Fruit fly (Drosophila melanogaster) whole organism, embryonic: ENCODE measurements around the gene MsR2.

Experiments
- CG12391 ChIP-seq: fragments of 200-800 bp; sonication (Bioruptor generic); optimal IDR thresholded peaks from 3 replicates; lab custom pipeline; 2018; ENCODE audit warnings: missing biosample characterization, mild to moderate bottlenecking, missing genetic modification characterization, moderate library complexity
- CG15479 ChIP-seq: fragments of 200-800 bp; sonication (Bioruptor generic); optimal IDR thresholded peaks from 3 replicates; lab custom pipeline; 2019; ENCODE audit warnings: missing biosample characterization, mild to moderate bottlenecking, missing genetic modification characterization, moderate library complexity
- CG15514 ChIP-seq: fragments of 200-800 bp; sonication (Bioruptor generic); optimal IDR thresholded peaks from 3 replicates; lab custom pipeline; 2017; ENCODE audit warnings: missing biosample characterization, missing genetic modification characterization, mild to moderate bottlenecking, moderate library complexity, missing genetic modification reagents
- CG1647 ChIP-seq: fragments of 200-800 bp; sonication (Bioruptor generic); optimal IDR thresholded peaks from 3 replicates; lab custom pipeline; 2016; ENCODE audit warnings: missing biosample characterization, missing genetic modification characterization
- CG16863 ChIP-seq: fragments of 200-800 bp; sonication (Bioruptor generic); optimal IDR thresholded peaks from 3 replicates; lab custom pipeline; 2016; ENCODE audit warnings: missing biosample characterization, missing genetic modification characterization
- CG17361 ChIP-seq: fragments of 200-800 bp; sonication (Bioruptor generic); IDR thresholded peaks from 3 replicates; pipeline ENCODE4 v1.3.6; 2022; ENCODE audit warnings: missing biosample characterization, missing genetic modification characterization
- CG17568 ChIP-seq: fragments of 200-800 bp; sonication (Bioruptor generic); optimal IDR thresholded peaks from 2 replicates; lab custom pipeline; 2018; ENCODE audit warnings: missing biosample characterization, mild to moderate bottlenecking, missing genetic modification characterization, moderate library complexity
- CG17802 ChIP-seq: fragments of 200-800 bp; sonication (Bioruptor generic); optimal IDR thresholded peaks from 2 replicates; lab custom pipeline; 2018; ENCODE audit warnings: missing biosample characterization, mild to moderate bottlenecking, missing genetic modification characterization, moderate library complexity
- CG34422 ChIP-seq: fragments of 200-800 bp; sonication (Bioruptor generic); IDR thresholded peaks from 3 replicates; pipeline ENCODE4 v1.3.6; 2022; ENCODE audit warnings: missing biosample characterization, missing genetic modification characterization
- CG43689 ChIP-seq: fragments of 200-800 bp; sonication (Bioruptor generic); IDR thresholded peaks from 2 replicates; pipeline ENCODE4 v1.3.6; 2022; ENCODE audit warnings: missing biosample characterization, missing genetic modification characterization
- CG4820 ChIP-seq: fragments of 200-800 bp; sonication (Bioruptor generic); optimal IDR thresholded peaks from 3 replicates; lab custom pipeline; 2016; ENCODE audit warnings: missing biosample characterization, missing genetic modification characterization
- CG5180 ChIP-seq: fragments of 200-800 bp; sonication (Bioruptor generic); optimal IDR thresholded peaks from 3 replicates; lab custom pipeline; 2017; ENCODE audit warnings: missing biosample characterization, missing genetic modification characterization, mild to moderate bottlenecking, moderate library complexity, missing genetic modification reagents
- CG7271 ChIP-seq: fragments of 200-800 bp; sonication (Bioruptor generic); optimal IDR thresholded peaks from 2 replicates; lab custom pipeline; 2018; ENCODE audit warnings: missing biosample characterization, mild to moderate bottlenecking, missing genetic modification characterization, moderate library complexity
- CG7839 ChIP-seq: fragments of 200-800 bp; sonication (Bioruptor generic); optimal IDR thresholded peaks from 3 replicates; lab custom pipeline; 2018; ENCODE audit warnings: missing biosample characterization, mild to moderate bottlenecking, missing genetic modification characterization, moderate library complexity
- CG8281 ChIP-seq: fragments of 200-800 bp; sonication (Bioruptor generic); optimal IDR thresholded peaks from 2 replicates; lab custom pipeline; 2018; ENCODE audit warnings: missing biosample characterization, mild to moderate bottlenecking, missing genetic modification characterization, moderate library complexity
- CG8388 ChIP-seq: fragments of 200-800 bp; sonication (Bioruptor generic); optimal IDR thresholded peaks from 2 replicates; lab custom pipeline; 2019; ENCODE audit warnings: missing biosample characterization, mild to moderate bottlenecking, missing genetic modification characterization, moderate library complexity
- CG9437 ChIP-seq: fragments of 200-800 bp; sonication (Bioruptor generic); optimal IDR thresholded peaks from 2 replicates; lab custom pipeline; 2018; ENCODE audit warnings: missing biosample characterization, mild to moderate bottlenecking, missing genetic modification characterization
- Dad ChIP-seq: fragments of 200-800 bp; sonication (Bioruptor generic); optimal IDR thresholded peaks from 3 replicates; lab custom pipeline; 2016; ENCODE audit warnings: missing biosample characterization, missing genetic modification characterization
- Dp ChIP-seq: fragments of 200-800 bp; sonication (Bioruptor generic); optimal IDR thresholded peaks from 2 replicates; lab custom pipeline; 2018; ENCODE audit warnings: missing biosample characterization, mild to moderate bottlenecking, missing genetic modification characterization, moderate library complexity
- E2f1 ChIP-seq: fragments of 200-800 bp; sonication (Bioruptor generic); IDR thresholded peaks from 2 replicates; pipeline ENCODE4 v1.3.6; 2022; ENCODE audit warnings: missing biosample characterization, missing genetic modification characterization
- Ets97D ChIP-seq: fragments of 200-800 bp; sonication (Bioruptor generic); optimal IDR thresholded peaks from 3 replicates; lab custom pipeline; 2016; ENCODE audit warnings: missing biosample characterization, missing genetic modification characterization
- Hey ChIP-seq: fragments of 200-800 bp; sonication (Bioruptor generic); optimal IDR thresholded peaks from 3 replicates; lab custom pipeline; 2018; ENCODE audit warnings: missing biosample characterization, mild to moderate bottlenecking, missing genetic modification characterization
- Hr51 ChIP-seq, 2 experiments: fragments of 200-800 bp; sonication (Bioruptor generic); optimal IDR thresholded peaks; 2 replicates in 1 of 2; 3 replicates in 1 of 2; lab custom pipeline; 2016 to 2018; ENCODE audit warnings: missing biosample characterization in 2 of 2, missing genetic modification characterization in 2 of 2, mild to moderate bottlenecking in 1 of 2, moderate library complexity in 1 of 2
- Kr ChIP-seq: fragments of 200-800 bp; sonication (Bioruptor generic); optimal IDR thresholded peaks from 2 replicates; lab custom pipeline; 2017; ENCODE audit warnings: missing biosample characterization, mild to moderate bottlenecking, missing genetic modification characterization
- Mes4 ChIP-seq: fragments of 200-800 bp; sonication (Bioruptor generic); optimal IDR thresholded peaks from 2 replicates; lab custom pipeline; 2016; ENCODE audit warnings: missing biosample characterization, missing genetic modification characterization
- Nf-YB ChIP-seq: fragments of 200-800 bp; sonication (Bioruptor generic); optimal IDR thresholded peaks from 3 replicates; lab custom pipeline; 2019; ENCODE audit warnings: missing biosample characterization, mild to moderate bottlenecking, missing genetic modification characterization, moderate library complexity
- Oaz ChIP-seq: fragments of 200-800 bp; sonication (Bioruptor generic); IDR thresholded peaks from 2 replicates; pipeline ENCODE4 v1.3.6; 2022; ENCODE audit warnings: missing biosample characterization, missing genetic modification characterization
- Poxn ChIP-seq: fragments of 200-800 bp; sonication (Bioruptor generic); IDR thresholded peaks from 2 replicates; pipeline ENCODE4 v1.3.6; 2022; ENCODE audit warnings: missing biosample characterization, missing genetic modification characterization
- Six4 ChIP-seq: fragments of 200-800 bp; sonication (Bioruptor generic); optimal IDR thresholded peaks from 2 replicates; lab custom pipeline; 2016; ENCODE audit warnings: missing biosample characterization, missing genetic modification characterization
- Sry-δ ChIP-seq: fragments of 200-800 bp; sonication (Bioruptor generic); optimal IDR thresholded peaks from 2 replicates; lab custom pipeline; 2016; ENCODE audit warnings: missing biosample characterization, missing genetic modification characterization
- Xbp1 ChIP-seq: fragments of 200-800 bp; sonication (Bioruptor generic); optimal IDR thresholded peaks from 3 replicates; lab custom pipeline; 2016; ENCODE audit warnings: missing biosample characterization, mild to moderate bottlenecking, missing genetic modification characterization
- ac ChIP-seq: fragments of 200-800 bp; sonication (Bioruptor generic); optimal IDR thresholded peaks from 3 replicates; lab custom pipeline; 2017; ENCODE audit warnings: missing biosample characterization, mild to moderate bottlenecking, missing genetic modification characterization
- ap ChIP-seq: fragments of 200-800 bp; sonication (Bioruptor generic); IDR thresholded peaks from 2 replicates; pipeline ENCODE4 v1.3.6; 2022; ENCODE audit warnings: missing biosample characterization, missing genetic modification characterization
- bab2 ChIP-seq: fragments of 200-800 bp; sonication (Bioruptor generic); optimal IDR thresholded peaks from 2 replicates; lab custom pipeline; 2016; ENCODE audit warnings: missing biosample characterization, missing genetic modification characterization
- cas ChIP-seq: fragments of 200-800 bp; sonication (Bioruptor generic); IDR thresholded peaks from 2 replicates; pipeline ENCODE4 v1.3.6; 2022; ENCODE audit warnings: missing biosample characterization, missing genetic modification characterization
- chm ChIP-seq: fragments of 200-800 bp; sonication (Bioruptor generic); IDR thresholded peaks from 2 replicates; pipeline ENCODE4 v1.3.6; 2022; ENCODE audit warnings: missing biosample characterization, missing genetic modification characterization
- chn ChIP-seq: fragments of 200-800 bp; sonication (Bioruptor generic); optimal IDR thresholded peaks from 2 replicates; lab custom pipeline; 2016; ENCODE audit warnings: missing biosample characterization, missing genetic modification characterization
- croc ChIP-seq: fragments of 200-800 bp; sonication (Bioruptor generic); conservative IDR thresholded peaks from 3 replicates; pipeline ENCODE4 v1.3.6; 2022; ENCODE audit warnings: missing biosample characterization, missing genetic modification characterization
- exex ChIP-seq: fragments of 200-800 bp; sonication (Bioruptor generic); optimal IDR thresholded peaks from 4 replicates; lab custom pipeline; 2018; ENCODE audit warnings: missing biosample characterization, mild to moderate bottlenecking, missing genetic modification characterization, moderate library complexity
- fd96Cb ChIP-seq: fragments of 200-800 bp; sonication (Bioruptor generic); optimal IDR thresholded peaks from 2 replicates; lab custom pipeline; 2018; ENCODE audit warnings: missing biosample characterization, mild to moderate bottlenecking, missing genetic modification characterization, moderate library complexity
- gcm ChIP-seq: fragments of 200-800 bp; sonication (Bioruptor generic); optimal IDR thresholded peaks from 2 replicates; lab custom pipeline; 2019; ENCODE audit warnings: missing biosample characterization, mild to moderate bottlenecking, missing genetic modification characterization, moderate library complexity
- gt ChIP-seq: fragments of 200-800 bp; sonication (Bioruptor generic); IDR thresholded peaks from 2 replicates; pipeline ENCODE4 v1.3.6; 2022; ENCODE audit warnings: missing biosample characterization, missing genetic modification characterization
- klu ChIP-seq: fragments of 200-800 bp; sonication (Bioruptor generic); IDR thresholded peaks from 2 replicates; pipeline ENCODE4 v1.3.6; 2022; ENCODE audit warnings: missing biosample characterization, missing genetic modification characterization
- mld ChIP-seq: fragments of 200-800 bp; sonication (Bioruptor generic); IDR thresholded peaks from 3 replicates; pipeline ENCODE4 v1.3.6; 2022; ENCODE audit warnings: missing biosample characterization, missing genetic modification characterization; ENCODE audit not compliant: partially characterized antibody
- nmo ChIP-seq: fragments of 200-800 bp; sonication (Bioruptor generic); optimal IDR thresholded peaks from 2 replicates; lab custom pipeline; 2018; ENCODE audit warnings: missing biosample characterization, mild to moderate bottlenecking, missing genetic modification characterization, moderate library complexity
- pnt ChIP-seq: fragments of 200-800 bp; sonication (Bioruptor generic); optimal IDR thresholded peaks from 3 replicates; lab custom pipeline; 2016; ENCODE audit warnings: missing biosample characterization, missing genetic modification characterization
- shn ChIP-seq: fragments of 200-800 bp; sonication (Bioruptor generic); optimal IDR thresholded peaks from 3 replicates; lab custom pipeline; 2016; ENCODE audit warnings: missing biosample characterization, missing genetic modification characterization
- sim ChIP-seq: fragments of 200-800 bp; sonication (Bioruptor generic); IDR thresholded peaks from 2 replicates; pipeline ENCODE4 v1.3.6; 2022; ENCODE audit warnings: missing biosample characterization, missing genetic modification characterization
- slp2 ChIP-seq: fragments of 200-800 bp; sonication (Bioruptor generic); optimal IDR thresholded peaks from 2 replicates; lab custom pipeline; 2016; ENCODE audit warnings: missing biosample characterization, missing genetic modification characterization
- stc ChIP-seq: fragments of 200-800 bp; sonication (Bioruptor generic); IDR thresholded peaks from 2 replicates; pipeline ENCODE4 v1.3.6; 2022; ENCODE audit warnings: missing biosample characterization, missing genetic modification characterization

The MsR2 gene

DNA sequence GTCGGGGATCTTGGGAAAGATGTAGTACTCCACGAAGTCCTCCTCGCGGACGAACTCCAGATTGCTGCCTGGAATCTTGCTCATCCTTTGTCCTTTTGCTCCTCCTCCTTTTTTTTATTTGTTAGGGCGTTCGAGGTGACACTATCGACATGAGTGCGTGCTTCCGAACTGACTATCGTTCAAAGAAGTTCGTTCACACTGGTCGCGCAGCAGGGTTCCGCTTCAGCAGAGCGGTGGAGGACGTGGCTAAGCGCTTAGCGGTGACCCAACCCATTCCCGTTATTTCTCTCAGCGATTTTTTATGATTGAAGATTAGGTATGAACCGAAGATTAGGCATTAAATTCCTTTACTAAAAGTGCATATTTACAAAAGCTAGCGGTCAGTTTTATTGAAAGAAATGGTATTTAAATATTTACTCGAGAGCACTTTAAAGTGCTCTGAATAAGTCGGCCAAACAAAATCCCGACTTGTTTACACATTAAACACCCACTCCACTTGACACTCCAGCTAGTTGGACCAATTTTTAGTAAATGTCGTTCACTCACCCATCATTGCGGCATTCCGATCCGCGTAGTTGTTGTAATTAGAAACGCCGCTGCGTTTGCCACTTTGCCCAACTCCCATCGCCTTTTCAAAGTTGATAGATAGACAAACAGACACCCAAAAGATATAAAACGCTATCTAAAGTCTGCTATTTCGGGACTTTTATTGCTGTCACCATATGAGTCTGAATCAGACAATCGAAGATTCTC is 16.8 kb upstream of the MsR2 start, which contains the start of the genes ecd and CG13806 (continued):
- no peak for TF ChIP-seq CG9437 (GFP tag; lab: Kevin White, UChicago)
- no peak for TF ChIP-seq CG4820 (GFP tag; lab: Kevin White, UChicago)
- TF ChIP-seq Oaz = no peak
- TF ChIP-seq CG15514 (GFP tag; lab: Kevin White, UChicago) = peak; percentile 75
- TF ChIP-seq pnt = peak; percentile 4
- no peak for TF ChIP-seq shn (GFP tag; lab: Kevin White, UChicago)
- TF ChIP-seq chm (GFP tag; lab: Robert Waterston, UW) = no peak
- peak; percentile 96 for TF ChIP-seq mld (GFP tag; lab: Robert Waterston, UW)
- no peak for TF ChIP-seq Nf-YB (GFP tag; lab: Kevin White, UChicago)
- no peak for TF ChIP-seq slp2 (GFP tag; lab: Kevin White, UChicago)
- no peak for TF ChIP-seq sim (GFP tag; lab: Robert Waterston, UW)
- TF ChIP-seq E2f1 (GFP tag; lab: Robert Waterston, UW) = no peak
- TF ChIP-seq Sry-δ (GFP tag; lab: Kevin White, UChicago) = peak; percentile 98
- no peak for TF ChIP-seq Hey (tag; lab: Kevin White, UChicago)
- TF ChIP-seq CG43689 = no peak
- TF ChIP-seq klu (GFP tag; lab: Robert Waterston, UW) = 0 out of 2 replicates have a peak, but pooled peaks have one; percentile 23
- TF ChIP-seq Six4 (GFP tag; lab: Kevin White, UChicago) = peak; percentile 12
- peak; percentile 60 for TF ChIP-seq Xbp1
- no peak for TF ChIP-seq Poxn (GFP tag; lab: Robert Waterston, UW)
- TF ChIP-seq CG7839 (tag; lab: Kevin White, UChicago) = peak; percentile 40
- TF ChIP-seq croc (GFP tag; lab: Robert Waterston, UW) = no peak
- no peak for TF ChIP-seq CG5180 (GFP tag; lab: Kevin White, UChicago)
- TF ChIP-seq exex = no peak
- peak; percentile 35 for TF ChIP-seq CG12391 (tag; lab: Kevin White, UChicago)
- TF ChIP-seq Mes4 (GFP tag; lab: Kevin White, UChicago) = peak; percentile 8
- TF ChIP-seq CG15479 (GFP tag; lab: Kevin White, UChicago) = no peak
- no peak; the same call in 1 of the 2 replicates for TF ChIP-seq cas
- TF ChIP-seq ac (GFP tag; lab: Kevin White, UChicago) = no peak
- peak; percentile 45; the same call in 2 of the 3 replicates for TF ChIP-seq CG34422 (GFP tag; lab: Robert Waterston, UW)
- TF ChIP-seq Dad (GFP tag; lab: Kevin White, UChicago) = peak; percentile 25
- peak in 1 of 2 experiments; percentile 41 for TF ChIP-seq Hr51 (GFP tag; optimal IDR thresholded peaks at IDR 0.05; lab: Kevin White, UChicago)
- TF ChIP-seq stc (GFP tag; lab: Robert Waterston, UW) = no peak
- no peak for TF ChIP-seq CG17568 (GFP tag; lab: Kevin White, UChicago)
- peak; percentile 30 for TF ChIP-seq Dp (GFP tag; lab: Kevin White, UChicago)
- TF ChIP-seq gcm (GFP tag; lab: Kevin White, UChicago) = no peak
- no peak for TF ChIP-seq fd96Cb (tag; lab: Kevin White, UChicago)
- TF ChIP-seq CG1647 (GFP tag; lab: Kevin White, UChicago) = no peak
- TF ChIP-seq CG8281 (tag; lab: Kevin White, UChicago) = no peak
- TF ChIP-seq Kr (GFP tag; lab: Kevin White, UChicago) = no peak
- peak; percentile 32 for TF ChIP-seq CG8388 (GFP tag; lab: Kevin White, UChicago)
- no peak for TF ChIP-seq gt (GFP tag; lab: Robert Waterston, UW)
- TF ChIP-seq Ets97D = peak; percentile 39
- TF ChIP-seq ap (GFP tag; lab: Robert Waterston, UW) = no peak
- TF ChIP-seq nmo = peak; percentile 82
- peak; percentile 26 for TF ChIP-seq CG16863 (GFP tag; lab: Kevin White, UChicago)
- no peak for TF ChIP-seq CG17361
- TF ChIP-seq CG7271 (tag; lab: Kevin White, UChicago) = no peak
- TF ChIP-seq CG17802 (tag; lab: Kevin White, UChicago) = peak; percentile 88
- TF ChIP-seq bab2 (GFP tag; lab: Kevin White, UChicago) = peak; percentile 10
- peak; percentile 55 for TF ChIP-seq chn (GFP tag; lab: Kevin White, UChicago)
